Worm (Caenorhabditis elegans) whole organism, late embryonic: Measurements from ENCODE around the gene alh-1.

Experiments
- ceh-24 ChIP-seq: sonication (generic microtip); optimal IDR thresholded peaks from 2 replicates; lab custom pipeline; 2016; ENCODE audit warnings: mild to moderate bottlenecking, missing genetic modification characterization, missing compliant biosample characterization
- dve-1 ChIP-seq: sonication (generic microtip); optimal IDR thresholded peaks from 2 replicates; lab custom pipeline; 2017; ENCODE audit warnings: antibody characterized with exemption, mild to moderate bottlenecking, missing genetic modification characterization, missing compliant biosample characterization
- fax-1 ChIP-seq: sonication (generic microtip); optimal IDR thresholded peaks from 2 replicates; lab custom pipeline; 2016; ENCODE audit warnings: missing genotype, missing genetic modification characterization, missing compliant biosample characterization
- gmeb-2 ChIP-seq: sonication (generic microtip); optimal IDR thresholded peaks from 2 replicates; lab custom pipeline; 2016; ENCODE audit warnings: missing genetic modification characterization, inconsistent platforms, missing compliant biosample characterization
- hlh-30 ChIP-seq: sonication (generic microtip); optimal IDR thresholded peaks from 2 replicates; lab custom pipeline; 2017; ENCODE audit warnings: antibody characterized with exemption, missing genetic modification characterization, missing compliant biosample characterization; ENCODE audit not compliant: insufficient read depth
- hlh-6 ChIP-seq: sonication (generic microtip); optimal IDR thresholded peaks from 2 replicates; lab custom pipeline; 2016; ENCODE audit warnings: missing genotype, missing genetic modification characterization, missing compliant biosample characterization
- mec-3 ChIP-seq: sonication (generic microtip); optimal IDR thresholded peaks from 2 replicates; lab custom pipeline; 2016; ENCODE audit warnings: borderline replicate concordance, missing genetic modification characterization, missing compliant biosample characterization
- pax-1 ChIP-seq: fragments of 150-350 bp; optimal IDR thresholded peaks from 2 replicates; lab custom pipeline; 2014; ENCODE audit warnings: missing biosample characterization, missing genetic modification characterization
- rnt-1 ChIP-seq: sonication (generic microtip); optimal IDR thresholded peaks from 2 replicates; lab custom pipeline; 2016; ENCODE audit warnings: missing genetic modification characterization, missing compliant biosample characterization
- unc-42 ChIP-seq: sonication (generic microtip); optimal IDR thresholded peaks from 2 replicates; lab custom pipeline; 2016; ENCODE audit warnings: missing genotype, missing genetic modification characterization, missing compliant biosample characterization
- unc-86 ChIP-seq: sonication (generic microtip); optimal IDR thresholded peaks from 2 replicates; lab custom pipeline; 2016; ENCODE audit warnings: missing genetic modification characterization, missing compliant biosample characterization

- TF ChIP-seq rnt-1 (tag; lab: Kevin White, UChicago) (no peak), unc-42 (tag; lab: Kevin White, UChicago) (no peak), pax-1 (tag; lab: Kevin White, UChicago) (no peak), hlh-30 (tag; lab: Kevin White, UChicago) (no peak), fax-1 (tag; lab: Kevin White, UChicago) (no peak), hlh-6 (no peak), unc-86 (tag; lab: Kevin White, UChicago) (no peak), ceh-24 (tag; lab: Kevin White, UChicago) (no peak), mec-3 (tag; lab: Kevin White, UChicago) (no peak), gmeb-2 (tag; lab: Kevin White, UChicago) (no peak), dve-1 (tag; lab: Kevin White, UChicago) (no peak)
These were observed 14.8 kb downstream of the alh-1 start for ce11 chrIII:5092345-5092744.
